Fruit fly (Drosophila melanogaster) whole organism, adult: ENCODE data around the gene eIF4EHP.

Experiments used
- Mnt ChIP-seq: fragments of 200-800 bp; sonication (Bioruptor generic); optimal IDR thresholded peaks from 2 replicates; lab custom pipeline; 2016; ENCODE audit warnings: missing biosample characterization, mild to moderate bottlenecking, missing genetic modification characterization
- cnc ChIP-seq, 2 experiments: fragments of >200 bp; optimal IDR thresholded peaks; 2 replicates each; lab custom pipeline; 2017
- pad ChIP-seq: fragments of 200-800 bp; sonication (Bioruptor generic); optimal IDR thresholded peaks from 3 replicates; lab custom pipeline; 2017; ENCODE audit warnings: missing biosample characterization, missing genetic modification characterization, mild to moderate bottlenecking, moderate library complexity, missing genetic modification reagents

- TF ChIP-seq Mnt (GFP tag; lab: Kevin White, UChicago) = no peak
- no peak for TF ChIP-seq cnc (optimal IDR thresholded peaks at IDR 0.05; lab: Kevin White, UChicago)
- no peak for TF ChIP-seq pad (GFP tag; lab: Kevin White, UChicago)
Measured at dm6 chr3R:24143372-24143771, 34.6 kb upstream of the eIF4EHP start.
